Worm (Caenorhabditis elegans) whole organism, L3 larva: Measurements from ENCODE around the gene K05F1.14.
"Not testable (repeated sequence)": the region's sequence is repeated elsewhere in the genome, so short reads cannot be mapped to it uniquely, and the experiment has no call there.

Source experiments
- ZK546.5 ChIP-seq: sonication (generic microtip); optimal IDR thresholded peaks from 2 replicates; lab custom pipeline; 2017; ENCODE audit warnings: missing biosample characterization, missing genetic modification characterization
- ceh-16 ChIP-seq: sonication (generic microtip); optimal IDR thresholded peaks from 2 replicates; lab custom pipeline; 2017; ENCODE audit warnings: missing biosample characterization, missing genetic modification characterization
- ceh-9 ChIP-seq: sonication (generic microtip); optimal IDR thresholded peaks from 2 replicates; lab custom pipeline; 2018; ENCODE audit warnings: missing biosample characterization, missing genetic modification characterization
- daf-12 ChIP-seq: fragments of 150-350 bp; optimal IDR thresholded peaks from 2 replicates; lab custom pipeline; 2014; ENCODE audit warnings: missing biosample characterization, missing genetic modification reagents, missing genetic modification characterization
- elt-1 ChIP-seq: fragments of 150-350 bp; optimal IDR thresholded peaks from 2 replicates; lab custom pipeline; 2014; ENCODE audit warnings: missing biosample characterization, missing genetic modification characterization
- elt-2 ChIP-seq: sonication (generic microtip); optimal IDR thresholded peaks from 2 replicates; lab custom pipeline; 2016; ENCODE audit warnings: missing genetic modification reagents, mild to moderate bottlenecking, missing genetic modification characterization, missing compliant biosample characterization
- elt-3 ChIP-seq, 3 experiments: fragments of 150-350 bp in 1 of 3; sonication (generic microtip) in 2 of 3; optimal IDR thresholded peaks; 2 replicates in 2 of 3; 4 replicates in 1 of 3; lab custom pipeline; 2014 to 2017; ENCODE audit warnings: missing biosample characterization in 3 of 3, missing genetic modification characterization in 3 of 3
- eor-1 ChIP-seq, 2 experiments: fragments of 150-350 bp; optimal IDR thresholded peaks; 2 replicates each; lab custom pipeline; 2014 to 2018; ENCODE audit warnings: missing biosample characterization in 2 of 2, missing genetic modification characterization in 2 of 2
- fkh-10 ChIP-seq: sonication (generic microtip); optimal IDR thresholded peaks from 2 replicates; lab custom pipeline; 2017; ENCODE audit warnings: missing biosample characterization, missing genetic modification reagents, missing genetic modification characterization
- fos-1 ChIP-seq: fragments of 150-350 bp; optimal IDR thresholded peaks from 2 replicates; lab custom pipeline; 2014; ENCODE audit warnings: missing biosample characterization, missing genetic modification characterization
- jun-1 ChIP-seq: fragments of 150-350 bp; optimal IDR thresholded peaks from 2 replicates; lab custom pipeline; 2014; ENCODE audit warnings: missing biosample characterization, missing genetic modification reagents, missing genetic modification characterization
- lin-15B ChIP-seq: fragments of 150-350 bp; optimal IDR thresholded peaks from 2 replicates; lab custom pipeline; 2014; ENCODE audit warnings: missing biosample characterization, missing genetic modification characterization
- lin-39 ChIP-seq: fragments of 150-350 bp; optimal IDR thresholded peaks from 2 replicates; lab custom pipeline; 2018; ENCODE audit warnings: missing biosample characterization, missing genetic modification reagents, missing genetic modification characterization
- lsy-12 ChIP-seq: sonication (generic microtip); optimal IDR thresholded peaks from 2 replicates; lab custom pipeline; 2016; ENCODE audit warnings: mild to moderate bottlenecking, missing genetic modification characterization, missing compliant biosample characterization
- nhr-12 ChIP-seq: fragments of 150-350 bp; optimal IDR thresholded peaks from 2 replicates; lab custom pipeline; 2014; ENCODE audit warnings: missing biosample characterization, missing genetic modification characterization
- nhr-23 ChIP-seq: fragments of 150-350 bp; optimal IDR thresholded peaks from 2 replicates; lab custom pipeline; 2014; ENCODE audit warnings: missing biosample characterization, missing genetic modification reagents, missing genetic modification characterization
- nhr-237 ChIP-seq: fragments of 150-350 bp; optimal IDR thresholded peaks from 2 replicates; lab custom pipeline; 2014; ENCODE audit warnings: missing biosample characterization, missing genetic modification characterization
- nhr-28 ChIP-seq: fragments of 150-350 bp; optimal IDR thresholded peaks from 2 replicates; lab custom pipeline; 2014; ENCODE audit warnings: missing biosample characterization, missing genetic modification characterization
- nhr-43 ChIP-seq: sonication (generic microtip); optimal IDR thresholded peaks from 2 replicates; lab custom pipeline; 2016; ENCODE audit warnings: mild to moderate bottlenecking, missing genetic modification characterization, missing compliant biosample characterization; ENCODE audit not compliant: poor library complexity, severe bottlenecking
- pha-4 ChIP-seq: fragments of 150-350 bp; optimal IDR thresholded peaks from 2 replicates; lab custom pipeline; 2014; ENCODE audit warnings: missing biosample characterization, missing genetic modification reagents, missing genetic modification characterization
- pqm-1 ChIP-seq: fragments of 150-350 bp; optimal IDR thresholded peaks from 2 replicates; lab custom pipeline; 2017; ENCODE audit warnings: missing biosample characterization, missing genetic modification characterization, inconsistent platforms
- sea-2 ChIP-seq: fragments of 150-350 bp; sonication (generic microtip); optimal IDR thresholded peaks from 4 replicates; lab custom pipeline; 2014; ENCODE audit warnings: missing biosample characterization, missing genetic modification reagents, missing genetic modification characterization
- skn-1 ChIP-seq: fragments of 150-350 bp; optimal IDR thresholded peaks from 2 replicates; lab custom pipeline; 2014; ENCODE audit warnings: missing biosample characterization, missing genetic modification characterization
- zag-1 ChIP-seq: fragments of 150-350 bp; optimal IDR thresholded peaks from 2 replicates; lab custom pipeline; 2014; ENCODE audit warnings: missing biosample characterization, missing genetic modification characterization

Gene K05F1.14

ce11 chrII:5768274-5768820, 24.0 kb downstream of the K05F1.14 start:
- TF ChIP-seq daf-12 (no peak), elt-3 (tag; optimal IDR thresholded peaks at IDR 0.05; lab: Kevin White, UChicago) (peak in 1 of 3 experiments; percentile 15), eor-1 (tag; optimal IDR thresholded peaks at IDR 0.05; lab: Kevin White, UChicago) (no peak), elt-1 (tag; lab: Kevin White, UChicago) (peak; percentile 91), sea-2 (no peak), nhr-237 (tag; lab: Kevin White, UChicago) (no peak), nhr-23 (tag; lab: Kevin White, UChicago) (peak; percentile 29), jun-1 (no peak)

- TF ChIP-seq fkh-10 (GFP tag; lab: Kevin White, UChicago) (no peak), skn-1 (no peak), lin-39 (tag; lab: Kevin White, UChicago) (no peak), zag-1 (no peak), ceh-9 (tag; lab: Kevin White, UChicago) (no peak), ZK546.5 (tag; lab: Kevin White, UChicago) (no peak), fos-1 (tag; lab: Kevin White, UChicago) (no peak), nhr-43 (tag; lab: Kevin White, UChicago) (no peak), nhr-28 (tag; lab: Kevin White, UChicago) (no peak)
- TF ChIP-seq, all 47 proteins: peak for 0
Measured at ce11 chrII:5765318-5765717, 27.1 kb downstream of the K05F1.14 start, which contains the start of gene ifb-1. TSS of gene ifb-1 (plus strand) at chrII:5765618.

ce11 chrII:5757656-5758055, 34.7 kb downstream of the K05F1.14 start, which contains the start of the genes F10C1.3 and F10C1.23:
TSS of gene F10C1.3 (minus strand) at chrII:5757756.
TSS of gene F10C1.23 (plus strand) at chrII:5758040.
- TF ChIP-seq ceh-16; elt-1 (tag; lab: Kevin White, UChicago); lsy-12: not testable (repeated sequence)
- TF ChIP-seq, all 47 proteins: peak for 0; not testable (repeated sequence) for 47

- TF ChIP-seq lin-15B (no peak), elt-2 (tag; lab: Kevin White, UChicago) (peak; percentile 31)
Measured at ce11 chrII:5754168-5754567, 38.2 kb downstream of the K05F1.14 start, which contains the start of gene F10C1.8. TSS of gene F10C1.8 (plus strand) at chrII:5754468.

- peak; percentile 92 for TF ChIP-seq pqm-1 (tag; lab: Kevin White, UChicago)
- no peak for TF ChIP-seq lin-39 (tag; lab: Kevin White, UChicago)
- peak; percentile 39 for TF ChIP-seq pha-4 (tag; lab: Kevin White, UChicago)
- TF ChIP-seq elt-2 (tag; lab: Kevin White, UChicago): peak; percentile 97
Measured at ce11 chrII:5751353-5751752, 41.0 kb downstream of the K05F1.14 start.

ce11 chrII:5749733-5750238, 42.6 kb downstream of the K05F1.14 start, which contains the start of gene ifb-2:
TSS of gene ifb-2 (plus strand) at chrII:5750188.
- TF ChIP-seq ZK546.5 (tag; lab: Kevin White, UChicago) (no peak), pha-4 (tag; lab: Kevin White, UChicago) (no peak), pqm-1 (tag; lab: Kevin White, UChicago) (peak; percentile 90), elt-2 (tag; lab: Kevin White, UChicago) (peak; percentile 96)

ce11 chrII:5748395-5748794, 44.0 kb downstream of the K05F1.14 start:
- TF ChIP-seq lin-15B (no peak), elt-2 (tag; lab: Kevin White, UChicago) (peak; percentile 100), skn-1 (peak; percentile 1), jun-1 (peak; percentile 76), pqm-1 (tag; lab: Kevin White, UChicago) (peak; percentile 97), pha-4 (tag; lab: Kevin White, UChicago) (peak; percentile 39), nhr-12 (no peak)

ce11 chrII:5747312-5747711, 45.1 kb downstream of the K05F1.14 start:
- no peak for TF ChIP-seq eor-1 (tag; optimal IDR thresholded peaks at IDR 0.05; lab: Kevin White, UChicago)
- TF ChIP-seq elt-2 (tag; lab: Kevin White, UChicago): peak; percentile 94
